Worm (Caenorhabditis elegans) whole organism, young adult: ENCODE results near the gene stdh-2.

Experiments
- aptf-3 ChIP-seq: fragments of 200-800 bp; sonication (Bioruptor generic); IDR thresholded peaks from 2 replicates; pipeline ENCODE4 v1.3.6; 2022; ENCODE audit warnings: missing genetic modification characterization, missing compliant biosample characterization
- ceh-91 ChIP-seq: fragments of 200-800 bp; sonication (Bioruptor generic); IDR thresholded peaks from 2 replicates; pipeline ENCODE4 v1.3.6; 2022; ENCODE audit warnings: missing genetic modification reagents, missing genetic modification characterization, missing compliant biosample characterization
- hmg-1.2 ChIP-seq: fragments of 200-800 bp; sonication (Bioruptor generic); IDR thresholded peaks from 2 replicates; pipeline ENCODE4 v1.3.6; 2022; ENCODE audit warnings: missing genetic modification reagents, missing genetic modification characterization, missing compliant biosample characterization
- lin-54 ChIP-seq: fragments of 200-800 bp; sonication (Bioruptor generic); optimal IDR thresholded peaks from 2 replicates; lab custom pipeline; 2018; ENCODE audit warnings: mild to moderate bottlenecking, missing genetic modification characterization, missing compliant biosample characterization
- zfh-2 ChIP-seq: fragments of 200-800 bp; sonication (Bioruptor generic); conservative IDR thresholded peaks from 2 replicates; pipeline ENCODE4 v1.3.6; 2022; ENCODE audit warnings: missing genetic modification reagents, missing genetic modification characterization, missing compliant biosample characterization

- TF ChIP-seq zfh-2 = no peak
- TF ChIP-seq lin-54 = no peak
- TF ChIP-seq ceh-91 = no peak
- no peak for TF ChIP-seq hmg-1.2 (GFP tag; lab: Robert Waterston, UW)
- no peak for TF ChIP-seq aptf-3 (GFP tag; lab: Robert Waterston, UW)
These were observed 26.1 kb upstream of the stdh-2 start, which contains the start of gene F11A5.5 for ce11 chrV:16198016-16198415.
